Fruit fly (Drosophila melanogaster) whole organism, embryonic: ENCODE data around the gene Ance-2.

Experiments used
- Aef1 ChIP-seq: fragments of 200-800 bp; sonication (Bioruptor generic); IDR thresholded peaks from 3 replicates; pipeline ENCODE4 v1.3.6; 2022; ENCODE audit warnings: missing biosample characterization, missing genetic modification characterization
- CG10366 ChIP-seq: fragments of 200-800 bp; sonication (Bioruptor generic); IDR thresholded peaks from 2 replicates; pipeline ENCODE4 v1.3.6; 2022; ENCODE audit warnings: missing biosample characterization, missing genetic modification characterization
- CG11695 ChIP-seq: fragments of 200-800 bp; sonication (Bioruptor generic); IDR thresholded peaks from 3 replicates; pipeline ENCODE4 v1.3.6; 2022; ENCODE audit warnings: missing biosample characterization, missing genetic modification characterization
- CG11723 ChIP-seq: fragments of 200-800 bp; sonication (Bioruptor generic); optimal IDR thresholded peaks from 2 replicates; lab custom pipeline; 2017; ENCODE audit warnings: missing biosample characterization, mild to moderate bottlenecking, missing genetic modification characterization
- CG12942 ChIP-seq: fragments of 200-800 bp; sonication (Bioruptor generic); optimal IDR thresholded peaks from 3 replicates; lab custom pipeline; 2016; ENCODE audit warnings: missing biosample characterization, missing genetic modification characterization
- CG13894 ChIP-seq: fragments of 200-800 bp; sonication (Bioruptor generic); optimal IDR thresholded peaks from 3 replicates; lab custom pipeline; 2018; ENCODE audit warnings: missing biosample characterization, mild to moderate bottlenecking, missing genetic modification characterization, moderate library complexity
- CG15011 ChIP-seq: fragments of 200-800 bp; sonication (Bioruptor generic); optimal IDR thresholded peaks from 3 replicates; lab custom pipeline; 2018; ENCODE audit warnings: missing biosample characterization, mild to moderate bottlenecking, missing genetic modification characterization
- CG1647 ChIP-seq: fragments of 200-800 bp; sonication (Bioruptor generic); optimal IDR thresholded peaks from 3 replicates; lab custom pipeline; 2016; ENCODE audit warnings: missing biosample characterization, missing genetic modification characterization
- CG17359 ChIP-seq: fragments of 200-800 bp; sonication (Bioruptor generic); optimal IDR thresholded peaks from 3 replicates; lab custom pipeline; 2018; ENCODE audit warnings: missing biosample characterization, mild to moderate bottlenecking, missing genetic modification characterization, moderate library complexity
- CG18262 ChIP-seq: fragments of 200-800 bp; optimal IDR thresholded peaks from 3 replicates; lab custom pipeline; 2019; ENCODE audit warnings: missing biosample characterization, mild to moderate bottlenecking, missing genetic modification characterization, moderate library complexity
- CG2120 ChIP-seq: fragments of 200-800 bp; sonication (Bioruptor generic); optimal IDR thresholded peaks from 3 replicates; lab custom pipeline; 2016; ENCODE audit warnings: missing biosample characterization, missing genetic modification characterization
- CG2678 ChIP-seq: fragments of 200-800 bp; sonication (Bioruptor generic); optimal IDR thresholded peaks from 3 replicates; lab custom pipeline; 2019; ENCODE audit warnings: missing biosample characterization, mild to moderate bottlenecking, missing genetic modification characterization, moderate library complexity
- CG3726 ChIP-seq: fragments of 200-800 bp; sonication (Bioruptor generic); IDR thresholded peaks from 3 replicates; pipeline ENCODE4, ENCODE4 v1.3.6; 2022; ENCODE audit warnings: missing biosample characterization, missing genetic modification characterization
- CG43689 ChIP-seq: fragments of 200-800 bp; sonication (Bioruptor generic); IDR thresholded peaks from 2 replicates; pipeline ENCODE4 v1.3.6; 2022; ENCODE audit warnings: missing biosample characterization, missing genetic modification characterization
- CG5245 ChIP-seq: fragments of 200-800 bp; sonication (Bioruptor generic); optimal IDR thresholded peaks from 3 replicates; lab custom pipeline; 2016; ENCODE audit warnings: missing biosample characterization, missing genetic modification characterization
- CG6175 ChIP-seq: fragments of 200-800 bp; sonication (Bioruptor generic); IDR thresholded peaks from 3 replicates; pipeline ENCODE4 v1.3.6; 2022; ENCODE audit warnings: missing biosample characterization, missing genetic modification characterization
- CG6272 ChIP-seq: fragments of 200-800 bp; sonication (Bioruptor generic); IDR thresholded peaks from 2 replicates; pipeline ENCODE4 v1.3.6; 2022; ENCODE audit warnings: missing biosample characterization, missing genetic modification characterization
- CG6683 ChIP-seq: fragments of 200-800 bp; sonication (Bioruptor generic); optimal IDR thresholded peaks from 2 replicates; lab custom pipeline; 2017; ENCODE audit warnings: missing biosample characterization, mild to moderate bottlenecking, missing genetic modification characterization, missing genetic modification reagents
- CG8359 ChIP-seq: fragments of 200-800 bp; sonication (Bioruptor generic); optimal IDR thresholded peaks from 2 replicates; lab custom pipeline; 2017; ENCODE audit warnings: missing biosample characterization, mild to moderate bottlenecking, missing genetic modification characterization, borderline replicate concordance
- D ChIP-seq, 2 experiments: fragments of 200-800 bp in 1 of 2; fragments of >200 bp in 1 of 2; sonication (Bioruptor generic) in 1 of 2; optimal IDR thresholded peaks; 2 replicates in 1 of 2; 3 replicates in 1 of 2; lab custom pipeline; 2017; ENCODE audit warnings: mild to moderate bottlenecking in 1 of 2, missing biosample characterization in 1 of 2, missing genetic modification characterization in 1 of 2, missing genetic modification reagents in 1 of 2
- Dip3 ChIP-seq: fragments of 200-800 bp; sonication (Bioruptor generic); optimal IDR thresholded peaks from 3 replicates; lab custom pipeline; 2016; ENCODE audit warnings: missing biosample characterization, missing genetic modification characterization
- Ets65A ChIP-seq: fragments of 200-800 bp; sonication (Bioruptor generic); peaks from one replicate; lab custom pipeline; 2016; ENCODE audit warnings: missing biosample characterization, missing genetic modification characterization
- Fer2 ChIP-seq: fragments of 200-800 bp; sonication (Bioruptor generic); optimal IDR thresholded peaks from 2 replicates; lab custom pipeline; 2018; ENCODE audit warnings: missing biosample characterization, mild to moderate bottlenecking, missing genetic modification characterization, moderate library complexity
- Gsc ChIP-seq: fragments of 200-800 bp; sonication (Bioruptor generic); IDR thresholded peaks from 2 replicates; pipeline ENCODE4 v1.3.6; 2022; ENCODE audit warnings: missing biosample characterization, missing genetic modification characterization
- HHEX ChIP-seq: fragments of 200-800 bp; sonication (Bioruptor generic); optimal IDR thresholded peaks from 3 replicates; lab custom pipeline; 2017; ENCODE audit warnings: missing biosample characterization, mild to moderate bottlenecking, missing genetic modification characterization, missing genetic modification reagents
- Hey ChIP-seq: fragments of 200-800 bp; sonication (Bioruptor generic); optimal IDR thresholded peaks from 3 replicates; lab custom pipeline; 2018; ENCODE audit warnings: missing biosample characterization, mild to moderate bottlenecking, missing genetic modification characterization
- Nf-YA ChIP-seq: fragments of 200-800 bp; sonication (Bioruptor generic); IDR thresholded peaks from 2 replicates; pipeline ENCODE4 v1.3.6; 2022; ENCODE audit warnings: missing biosample characterization, missing genetic modification characterization
- NfI ChIP-seq: fragments of 200-800 bp; sonication (Bioruptor generic); optimal IDR thresholded peaks from 3 replicates; lab custom pipeline; 2018; ENCODE audit warnings: missing biosample characterization, mild to moderate bottlenecking, missing genetic modification characterization, moderate library complexity
- Spps ChIP-seq: fragments of 200-800 bp; sonication (Bioruptor generic); optimal IDR thresholded peaks from 2 replicates; lab custom pipeline; 2018; ENCODE audit warnings: missing biosample characterization, mild to moderate bottlenecking, missing genetic modification characterization
- Sry-β ChIP-seq: fragments of 200-800 bp; sonication (Bioruptor generic); optimal IDR thresholded peaks from 2 replicates; lab custom pipeline; 2018; ENCODE audit warnings: missing biosample characterization, mild to moderate bottlenecking, missing genetic modification characterization, moderate library complexity
- bigmax ChIP-seq: fragments of 200-800 bp; sonication (Bioruptor generic); optimal IDR thresholded peaks from 2 replicates; lab custom pipeline; 2018; ENCODE audit warnings: missing biosample characterization, mild to moderate bottlenecking, missing genetic modification characterization
- cad ChIP-seq: fragments of >200 bp; optimal IDR thresholded peaks from 2 replicates; lab custom pipeline; 2017; ENCODE audit warnings: missing biosample characterization, missing genetic modification characterization
- grau ChIP-seq: fragments of 200-800 bp; optimal IDR thresholded peaks from 3 replicates; lab custom pipeline; 2019; ENCODE audit warnings: missing biosample characterization, mild to moderate bottlenecking, missing genetic modification characterization, moderate library complexity
- gsb-n ChIP-seq: fragments of 200-800 bp; sonication (Bioruptor generic); optimal IDR thresholded peaks from 3 replicates; lab custom pipeline; 2018; ENCODE audit warnings: missing biosample characterization, mild to moderate bottlenecking, missing genetic modification characterization
- her ChIP-seq: fragments of 200-800 bp; sonication (Bioruptor generic); optimal IDR thresholded peaks from 2 replicates; lab custom pipeline; 2016; ENCODE audit warnings: missing biosample characterization, missing genetic modification characterization
- hth ChIP-seq: fragments of >200 bp; optimal IDR thresholded peaks from 2 replicates; lab custom pipeline; 2017; ENCODE audit warnings: inconsistent platforms
- nau ChIP-seq: fragments of 200-800 bp; sonication (Bioruptor generic); optimal IDR thresholded peaks from 3 replicates; lab custom pipeline; 2017; ENCODE audit warnings: missing biosample characterization, mild to moderate bottlenecking, missing genetic modification characterization, missing genetic modification reagents
- nerfin-1 ChIP-seq: fragments of 200-800 bp; sonication (Bioruptor generic); optimal IDR thresholded peaks from 3 replicates; lab custom pipeline; 2019; ENCODE audit warnings: missing biosample characterization, mild to moderate bottlenecking, missing genetic modification characterization, moderate library complexity
- onecut ChIP-seq: fragments of 200-800 bp; sonication (Bioruptor generic); IDR thresholded peaks from 2 replicates; pipeline ENCODE4 v1.3.6; 2022; ENCODE audit warnings: missing biosample characterization, missing genetic modification characterization
- ranshi ChIP-seq: fragments of 200-800 bp; sonication (Bioruptor generic); IDR thresholded peaks from 2 replicates; pipeline ENCODE4 v1.3.6; 2022; ENCODE audit warnings: missing biosample characterization, missing genetic modification characterization
- sens ChIP-seq: fragments of 200-800 bp; sonication (Bioruptor generic); peaks from one replicate; lab custom pipeline; 2016; ENCODE audit warnings: missing biosample characterization, missing genetic modification characterization
- sqz ChIP-seq: fragments of 200-800 bp; sonication (Bioruptor generic); optimal IDR thresholded peaks from 3 replicates; lab custom pipeline; 2018; ENCODE audit warnings: missing biosample characterization, mild to moderate bottlenecking, missing genetic modification characterization
- ssp ChIP-seq: fragments of 200-800 bp; sonication (Bioruptor generic); IDR thresholded peaks from 2 replicates; pipeline ENCODE4 v1.3.6; 2022; ENCODE audit warnings: missing biosample characterization, missing genetic modification characterization
- sug ChIP-seq: fragments of 200-800 bp; optimal IDR thresholded peaks from 2 replicates; lab custom pipeline; 2019; ENCODE audit warnings: missing biosample characterization, mild to moderate bottlenecking, missing genetic modification characterization, moderate library complexity
- tll ChIP-seq, 2 experiments: fragments of 200-800 bp in 1 of 2; fragments of >200 bp in 1 of 2; sonication (Bioruptor generic) in 1 of 2; optimal IDR thresholded peaks; 2 replicates each; lab custom pipeline; 2017 to 2019; ENCODE audit warnings: missing biosample characterization in 2 of 2, missing genetic modification characterization in 2 of 2, mild to moderate bottlenecking in 1 of 2, moderate library complexity in 1 of 2
- trem ChIP-seq: fragments of 200-800 bp; optimal IDR thresholded peaks from 3 replicates; lab custom pipeline; 2019; ENCODE audit warnings: missing biosample characterization, mild to moderate bottlenecking, missing genetic modification characterization, moderate library complexity
- trh ChIP-seq: fragments of 200-800 bp; sonication (Bioruptor generic); optimal IDR thresholded peaks from 2 replicates; lab custom pipeline; 2016; ENCODE audit warnings: missing biosample characterization, missing genetic modification characterization
- twi ChIP-seq: fragments of 200-800 bp; optimal IDR thresholded peaks from 2 replicates; lab custom pipeline; 2019; ENCODE audit warnings: missing biosample characterization, mild to moderate bottlenecking, missing genetic modification characterization, moderate library complexity
- tx ChIP-seq: fragments of 200-800 bp; sonication (Bioruptor generic); optimal IDR thresholded peaks from 2 replicates; lab custom pipeline; 2016; ENCODE audit warnings: missing biosample characterization, missing genetic modification characterization
- zen ChIP-seq: fragments of 200-800 bp; sonication (Bioruptor generic); optimal IDR thresholded peaks from 3 replicates; lab custom pipeline; 2018; ENCODE audit warnings: missing biosample characterization, mild to moderate bottlenecking, missing genetic modification characterization, moderate library complexity

The Ance-2 gene

DNA sequence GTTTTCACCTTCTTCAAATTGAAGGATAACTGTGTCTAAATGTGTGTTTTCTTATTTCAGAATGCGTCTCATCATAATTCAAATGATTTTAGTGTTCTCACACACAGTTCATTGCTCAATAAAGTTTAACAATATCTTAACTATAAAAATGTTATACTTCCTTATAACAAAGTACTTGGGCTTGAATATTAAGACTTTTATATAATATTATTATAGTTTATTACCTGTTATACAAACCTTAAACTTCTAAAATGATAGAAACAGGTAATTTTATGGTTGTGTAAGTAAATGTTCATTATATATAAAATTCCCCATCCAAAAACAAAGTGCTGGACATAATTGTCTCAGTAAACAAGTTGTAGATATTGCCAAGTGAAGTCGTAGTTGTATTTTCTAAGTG is at the start of gene Ance-2:
TSS of gene Ance-2 (plus strand) at position 301 of the 400 bp plus-strand sequence.
- no peak for TF ChIP-seq CG11723 (GFP tag; lab: Kevin White, UChicago)
- no peak for TF ChIP-seq CG6272 (GFP tag; lab: Robert Waterston, UW)
- no peak for TF ChIP-seq NfI
- TF ChIP-seq trh (GFP tag; lab: Kevin White, UChicago), result no peak
- no peak for TF ChIP-seq tx (GFP tag; lab: Kevin White, UChicago)
- no peak for TF ChIP-seq Spps (tag; lab: Kevin White, UChicago)
- TF ChIP-seq Fer2 (tag; lab: Kevin White, UChicago), result no peak
- TF ChIP-seq Aef1 (GFP tag; lab: Robert Waterston, UW), result no peak
- TF ChIP-seq CG2120, result no peak
- TF ChIP-seq CG6175 (GFP tag; lab: Robert Waterston, UW), result no peak
- no peak for TF ChIP-seq Nf-YA (GFP tag; lab: Robert Waterston, UW)
- TF ChIP-seq Ets65A (GFP tag; lab: Kevin White, UChicago), result no peak
- TF ChIP-seq Gsc, result no peak
- no peak for TF ChIP-seq her (GFP tag; lab: Kevin White, UChicago)
- TF ChIP-seq nau (GFP tag; lab: Kevin White, UChicago), result no peak
- TF ChIP-seq Dip3 (GFP tag; lab: Kevin White, UChicago), result no peak
- TF ChIP-seq, all 482 proteins: peak for 0

DNA sequence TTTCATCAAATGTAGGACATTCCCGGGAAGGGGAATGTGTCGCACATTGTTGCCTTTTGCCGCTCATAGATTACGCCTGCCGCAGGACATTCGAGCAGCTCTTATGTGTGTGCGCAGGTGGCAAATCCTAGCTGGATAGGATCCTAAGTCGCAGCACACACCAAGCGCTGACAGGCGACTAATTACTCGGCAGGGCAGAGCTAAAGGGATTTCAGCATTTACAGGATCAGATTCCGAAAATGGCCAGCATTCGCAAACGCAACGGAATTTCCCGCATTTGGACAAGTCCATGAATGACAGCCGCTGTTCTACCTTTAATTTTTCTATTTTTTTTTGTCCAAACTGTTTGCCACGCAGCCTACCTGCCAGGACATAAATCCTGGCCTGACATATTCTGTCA is 41.5 kb upstream of the Ance-2 start:
- no peak for TF ChIP-seq CG6683
- 0 out of 3 replicates have a peak, but pooled peaks have one; percentile 20 for TF ChIP-seq CG3726 (GFP tag; lab: Robert Waterston, UW)
- peak in 1 of 2 experiments; percentile 50 for TF ChIP-seq tll (GFP tag; optimal IDR thresholded peaks at IDR 0.05; lab: Kevin White, UChicago)
- TF ChIP-seq ranshi (GFP tag; lab: Robert Waterston, UW), result no peak
- TF ChIP-seq Sry-β (GFP tag; lab: Kevin White, UChicago), result no peak
- no peak for TF ChIP-seq CG5245
- TF ChIP-seq grau, result no peak
- TF ChIP-seq CG8359, result no peak
- TF ChIP-seq onecut (GFP tag; lab: Robert Waterston, UW), result no peak
- peak; percentile 61 for TF ChIP-seq zen (tag; lab: Kevin White, UChicago)
- TF ChIP-seq CG12942 (GFP tag; lab: Kevin White, UChicago), result no peak

DNA sequence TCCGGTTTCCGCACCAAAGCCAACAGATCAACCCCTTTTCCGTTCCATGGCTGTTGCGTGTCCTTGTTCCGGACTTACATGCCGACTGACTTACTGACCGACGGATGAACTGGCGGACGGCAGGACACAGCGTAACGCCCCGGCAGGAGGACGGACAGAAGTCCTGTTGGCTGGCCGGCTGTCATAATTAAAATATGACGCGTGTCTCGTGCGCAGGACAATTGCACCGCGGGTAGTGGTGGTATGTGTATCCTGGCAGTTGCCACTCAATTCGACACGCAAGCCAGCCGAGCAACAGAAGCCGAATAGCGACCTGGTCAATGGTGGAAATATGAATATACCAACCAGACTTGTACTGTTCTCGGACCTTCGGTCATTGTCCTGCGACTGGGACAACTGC is 39.7 kb upstream of the Ance-2 start:
- TF ChIP-seq CG18262 (no peak), twi (peak; percentile 0), CG2678 (tag; lab: Kevin White, UChicago) (no peak), HHEX (GFP tag; lab: Kevin White, UChicago) (no peak), CG1647 (no peak), tll (GFP tag; optimal IDR thresholded peaks at IDR 0.05; lab: Kevin White, UChicago) (peak in 1 of 2 experiments; percentile 78), sens (GFP tag; lab: Kevin White, UChicago) (peak; percentile 41), zen (tag; lab: Kevin White, UChicago) (peak; percentile 59), gsb-n (tag; lab: Kevin White, UChicago) (peak; percentile 73), bigmax (no peak), CG17359 (tag; lab: Kevin White, UChicago) (no peak), CG11695 (no peak), CG10366 (no peak), CG43689 (GFP tag; lab: Robert Waterston, UW) (no peak), cad (GFP tag; lab: Kevin White, UChicago) (peak; percentile 50), ssp (GFP tag; lab: Robert Waterston, UW) (no peak), Hey (tag; lab: Kevin White, UChicago) (peak; percentile 82), trem (tag; lab: Kevin White, UChicago) (no peak), CG13894 (tag; lab: Kevin White, UChicago) (no peak), sqz (GFP tag; lab: Kevin White, UChicago) (no peak), sug (tag; lab: Kevin White, UChicago) (no peak), D (optimal IDR thresholded peaks at IDR 0.05; lab: Kevin White, UChicago) (peak; percentile 29), D (GFP tag; optimal IDR thresholded peaks at IDR 0.05; lab: Kevin White, UChicago) (no peak), nerfin-1 (tag; lab: Kevin White, UChicago) (peak; percentile 79), hth (no peak), CG15011 (no peak)
